Worm (Caenorhabditis elegans) whole organism, L3 larva: Measurements from ENCODE around the gene lcmt-1.

Experiments
- ama-1 ChIP-seq: fragments of 150-350 bp; optimal IDR thresholded peaks from 2 replicates; lab custom pipeline; 2018
- ceh-9 ChIP-seq: sonication (generic microtip); optimal IDR thresholded peaks from 2 replicates; lab custom pipeline; 2018; ENCODE audit warnings: missing biosample characterization, missing genetic modification characterization
- fkh-2 ChIP-seq: fragments of 150-350 bp; optimal IDR thresholded peaks from 2 replicates; lab custom pipeline; 2014; ENCODE audit warnings: missing biosample characterization, missing genetic modification reagents, missing genetic modification characterization
- nhr-25 ChIP-seq: sonication (generic microtip); optimal IDR thresholded peaks from 2 replicates; lab custom pipeline; 2017; ENCODE audit warnings: missing biosample characterization, missing genetic modification characterization
- tbx-2 ChIP-seq: sonication (generic microtip); optimal IDR thresholded peaks from 2 replicates; lab custom pipeline; 2016; ENCODE audit warnings: mild to moderate bottlenecking, missing genetic modification characterization, missing compliant biosample characterization
- unc-39 ChIP-seq: sonication (generic microtip); optimal IDR thresholded peaks from 4 replicates; lab custom pipeline; 2017; ENCODE audit warnings: missing biosample characterization, missing genetic modification characterization
- unc-62 ChIP-seq: fragments of 150-350 bp; sonication (generic microtip); optimal IDR thresholded peaks from 4 replicates; lab custom pipeline; 2014; ENCODE audit warnings: missing biosample characterization, missing genetic modification reagents, missing genetic modification characterization
- ztf-4 ChIP-seq: fragments of 150-350 bp; optimal IDR thresholded peaks from 2 replicates; lab custom pipeline; 2014; ENCODE audit warnings: missing biosample characterization, missing genetic modification characterization

DNA sequence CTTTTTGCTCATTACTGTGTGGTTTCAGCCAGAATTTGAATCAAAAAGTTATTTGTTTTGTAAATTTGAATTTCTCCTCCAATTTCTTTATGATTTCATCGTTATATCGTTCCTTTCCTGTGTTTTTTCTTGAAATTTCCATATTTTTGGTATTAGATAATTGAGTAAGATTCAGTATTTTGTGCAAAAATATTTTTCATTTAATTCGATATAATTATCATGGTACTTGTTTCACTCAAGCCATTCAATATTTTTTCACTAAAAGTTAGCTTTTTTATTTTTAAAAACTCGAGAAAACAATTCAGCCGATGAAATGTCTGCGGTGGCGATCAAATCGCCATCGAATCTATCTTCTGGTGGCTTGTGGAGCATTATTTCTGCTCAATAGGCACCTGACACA is 1.8 kb downstream of the lcmt-1 start, which contains the start of gene hse-5:
- TF ChIP-seq ama-1 (lab: Kevin White, UChicago) = no peak
- no peak for TF ChIP-seq unc-62 (GFP tag; lab: Kevin White, UChicago)
- no peak for TF ChIP-seq nhr-25 (tag; lab: Kevin White, UChicago)
- TF ChIP-seq ceh-9 = no peak
- TF ChIP-seq ztf-4 = no peak
- TF ChIP-seq unc-39 (tag; lab: Kevin White, UChicago) = no peak
- no peak for TF ChIP-seq tbx-2 (tag; lab: Kevin White, UChicago)
- TF ChIP-seq fkh-2 (tag; lab: Kevin White, UChicago) = no peak
